Worm (Caenorhabditis elegans) whole organism, L1 larva: ENCODE data around the gene F22H10.11.

Source experiments
- ama-1 ChIP-seq: fragments of 150-350 bp; optimal IDR thresholded peaks from 2 replicates; lab custom pipeline; 2014
- ceh-63 ChIP-seq: fragments of 200-800 bp; sonication (Bioruptor generic); optimal IDR thresholded peaks from 2 replicates; lab custom pipeline; 2018; ENCODE audit warnings: mild to moderate bottlenecking, missing genetic modification characterization, missing compliant biosample characterization
- ceh-82 ChIP-seq, 3 experiments: fragments of 150-350 bp in 1 of 3; sonication (generic microtip) in 2 of 3; optimal IDR thresholded peaks; 2 replicates each; lab custom pipeline; 2014 to 2017; ENCODE audit warnings: missing biosample characterization in 3 of 3, missing genetic modification characterization in 3 of 3
- ceh-88 ChIP-seq: fragments of 200-800 bp; sonication (Bioruptor generic); IDR thresholded peaks from 2 replicates; pipeline ENCODE4 v1.3.6; 2022; ENCODE audit warnings: missing genetic modification characterization, missing compliant biosample characterization
- dsc-1 ChIP-seq: sonication (generic microtip); optimal IDR thresholded peaks from 2 replicates; lab custom pipeline; 2016; ENCODE audit warnings: mild to moderate bottlenecking, missing genetic modification characterization, missing compliant biosample characterization
- efl-3 ChIP-seq: fragments of 200-800 bp; sonication (Bioruptor generic); optimal IDR thresholded peaks from 2 replicates; lab custom pipeline; 2018; ENCODE audit warnings: mild to moderate bottlenecking, missing genetic modification characterization, missing compliant biosample characterization
- egl-13 ChIP-seq: sonication (generic microtip); optimal IDR thresholded peaks from 2 replicates; lab custom pipeline; 2016; ENCODE audit warnings: missing genotype, missing genetic modification reagents, missing genetic modification characterization, missing compliant biosample characterization
- egl-27 ChIP-seq, 2 experiments: fragments of 150-350 bp in 1 of 2; sonication (generic microtip); optimal IDR thresholded peaks; 3 replicates each; lab custom pipeline; 2017 to 2018; ENCODE audit warnings: missing biosample characterization in 2 of 2, missing genetic modification characterization in 2 of 2, missing genetic modification reagents in 2 of 2
- elt-2 ChIP-seq: sonication (generic microtip); optimal IDR thresholded peaks from 2 replicates; lab custom pipeline; 2016; ENCODE audit warnings: missing genetic modification characterization, mild to moderate bottlenecking, inconsistent platforms, missing compliant biosample characterization, missing genetic modification reagents
- ets-5 ChIP-seq: fragments of 200-800 bp; sonication (Bioruptor generic); IDR thresholded peaks from 2 replicates; pipeline ENCODE4 v1.3.6; 2022; ENCODE audit warnings: missing genetic modification characterization, missing compliant biosample characterization
- fkh-10 ChIP-seq: sonication (generic microtip); optimal IDR thresholded peaks from 2 replicates; lab custom pipeline; 2017; ENCODE audit warnings: missing biosample characterization, missing genetic modification reagents, missing genetic modification characterization
- fkh-4 ChIP-seq: sonication (generic microtip); optimal IDR thresholded peaks from 2 replicates; lab custom pipeline; 2016; ENCODE audit warnings: missing compliant biosample characterization, missing genetic modification characterization, borderline replicate concordance
- fos-1 ChIP-seq: fragments of 150-350 bp; optimal IDR thresholded peaks from 2 replicates; lab custom pipeline; 2014; ENCODE audit warnings: missing biosample characterization, missing genetic modification characterization
- grh-1 ChIP-seq: fragments of 200-800 bp; sonication (Bioruptor generic); IDR thresholded peaks from 2 replicates; pipeline ENCODE4 v1.3.6; 2022; ENCODE audit warnings: missing genetic modification reagents, missing genetic modification characterization, missing compliant biosample characterization
- hlh-17 ChIP-seq: fragments of 200-800 bp; sonication (Bioruptor generic); optimal IDR thresholded peaks from 2 replicates; lab custom pipeline; 2018; ENCODE audit warnings: missing genetic modification characterization, mild to moderate bottlenecking, missing compliant biosample characterization, moderate library complexity, borderline replicate concordance
- hlh-4 ChIP-seq: sonication (generic microtip); optimal IDR thresholded peaks from 2 replicates; lab custom pipeline; 2016; ENCODE audit warnings: mild to moderate bottlenecking, missing genetic modification characterization, missing compliant biosample characterization
- hpl-2 ChIP-seq: fragments of 150-350 bp; optimal IDR thresholded peaks from 2 replicates; lab custom pipeline; 2014; ENCODE audit warnings: missing biosample characterization, missing genetic modification reagents, missing genetic modification characterization
- irx-1 ChIP-seq: sonication (generic microtip); optimal IDR thresholded peaks from 2 replicates; lab custom pipeline; 2016; ENCODE audit warnings: missing genetic modification characterization, missing compliant biosample characterization
- lin-13 ChIP-seq: fragments of 150-350 bp; optimal IDR thresholded peaks from 2 replicates; lab custom pipeline; 2014; ENCODE audit warnings: missing biosample characterization, missing genetic modification reagents, missing genetic modification characterization
- lin-14 ChIP-seq: fragments of 200-800 bp; sonication (Bioruptor generic); optimal IDR thresholded peaks from 2 replicates; lab custom pipeline; 2018; ENCODE audit warnings: mild to moderate bottlenecking, missing genetic modification characterization, moderate library complexity, missing compliant biosample characterization
- lin-39 ChIP-seq: fragments of 150-350 bp; optimal IDR thresholded peaks from 2 replicates; lab custom pipeline; 2014; ENCODE audit warnings: missing biosample characterization, missing genetic modification reagents, missing genetic modification characterization
- mdl-1 ChIP-seq, 2 experiments: fragments of 150-350 bp; optimal IDR thresholded peaks; 2 replicates each; lab custom pipeline; 2014 to 2017; ENCODE audit warnings: missing biosample characterization in 2 of 2, missing genetic modification characterization in 2 of 2, inconsistent platforms in 1 of 2
- mef-2 ChIP-seq: fragments of 150-350 bp; optimal IDR thresholded peaks from 2 replicates; lab custom pipeline; 2014; ENCODE audit warnings: missing biosample characterization, missing genetic modification characterization
- nhr-11 ChIP-seq: fragments of 150-350 bp; optimal IDR thresholded peaks from 2 replicates; lab custom pipeline; 2014; ENCODE audit warnings: missing biosample characterization, missing genetic modification characterization
- nhr-12 ChIP-seq: sonication (generic microtip); optimal IDR thresholded peaks from 2 replicates; lab custom pipeline; 2017; ENCODE audit warnings: missing biosample characterization, missing genetic modification characterization
- nhr-19 ChIP-seq: fragments of 200-800 bp; sonication (Bioruptor generic); conservative IDR thresholded peaks from 2 replicates; pipeline ENCODE4 v1.3.6; 2022; ENCODE audit warnings: missing genetic modification characterization, missing compliant biosample characterization
- nhr-237 ChIP-seq: fragments of 150-350 bp; optimal IDR thresholded peaks from 2 replicates; lab custom pipeline; 2014; ENCODE audit warnings: missing biosample characterization, missing genetic modification characterization
- nhr-28 ChIP-seq: fragments of 150-350 bp; optimal IDR thresholded peaks from 2 replicates; lab custom pipeline; 2014; ENCODE audit warnings: missing biosample characterization, missing genetic modification characterization
- nhr-47 ChIP-seq: sonication (generic microtip); optimal IDR thresholded peaks from 2 replicates; lab custom pipeline; 2016; ENCODE audit warnings: mild to moderate bottlenecking, missing genetic modification characterization, moderate library complexity, missing compliant biosample characterization
- nhr-71 ChIP-seq: sonication (generic microtip); optimal IDR thresholded peaks from 2 replicates; lab custom pipeline; 2016; ENCODE audit warnings: mild to moderate bottlenecking, missing genetic modification characterization, moderate library complexity, missing compliant biosample characterization
- nhr-76 ChIP-seq: sonication (generic microtip); optimal IDR thresholded peaks from 2 replicates; lab custom pipeline; 2017; ENCODE audit warnings: missing biosample characterization, missing genetic modification characterization
- nhr-77 ChIP-seq: fragments of 150-350 bp; optimal IDR thresholded peaks from 2 replicates; lab custom pipeline; 2014; ENCODE audit warnings: missing biosample characterization, missing genetic modification characterization
- nhr-84 ChIP-seq: sonication (generic microtip); optimal IDR thresholded peaks from 2 replicates; lab custom pipeline; 2017; ENCODE audit warnings: missing biosample characterization, missing genetic modification characterization
- nhr-85 ChIP-seq: sonication (generic microtip); peaks from one replicate; lab custom pipeline; 2016; ENCODE audit warnings: missing genetic modification characterization, inconsistent platforms, missing compliant biosample characterization
- pax-3 ChIP-seq: fragments of 200-800 bp; sonication (Bioruptor generic); optimal IDR thresholded peaks from 2 replicates; lab custom pipeline; 2018; ENCODE audit warnings: mild to moderate bottlenecking, missing genetic modification characterization, moderate library complexity, missing compliant biosample characterization
- rnt-1 ChIP-seq: sonication (generic microtip); optimal IDR thresholded peaks from 2 replicates; lab custom pipeline; 2016; ENCODE audit warnings: mild to moderate bottlenecking, missing genetic modification characterization, moderate library complexity, missing compliant biosample characterization
- skn-1 ChIP-seq: fragments of 150-350 bp; optimal IDR thresholded peaks from 2 replicates; lab custom pipeline; 2014; ENCODE audit warnings: missing biosample characterization, missing genetic modification characterization
- snpc-4 ChIP-seq: fragments of 150-350 bp; optimal IDR thresholded peaks from 2 replicates; lab custom pipeline; 2014; ENCODE audit warnings: missing biosample characterization, missing genetic modification characterization
- sup-37 ChIP-seq: fragments of 200-800 bp; sonication (Bioruptor generic); optimal IDR thresholded peaks from 2 replicates; lab custom pipeline; 2018; ENCODE audit warnings: mild to moderate bottlenecking, missing genetic modification characterization, missing compliant biosample characterization
- tbx-2 ChIP-seq: sonication (generic microtip); optimal IDR thresholded peaks from 2 replicates; lab custom pipeline; 2016; ENCODE audit warnings: missing genetic modification characterization, missing compliant biosample characterization
- tlp-1 ChIP-seq: fragments of 150-350 bp; optimal IDR thresholded peaks from 2 replicates; lab custom pipeline; 2014; ENCODE audit warnings: missing biosample characterization, missing genetic modification characterization
- unc-130 ChIP-seq: fragments of 150-350 bp; optimal IDR thresholded peaks from 2 replicates; lab custom pipeline; 2017; ENCODE audit warnings: missing biosample characterization, missing genetic modification characterization, inconsistent platforms
- unc-30 ChIP-seq: sonication (generic microtip); optimal IDR thresholded peaks from 2 replicates; lab custom pipeline; 2017; ENCODE audit warnings: missing biosample characterization, missing genetic modification characterization
- unc-62 ChIP-seq: fragments of 150-350 bp; optimal IDR thresholded peaks from 2 replicates; lab custom pipeline; 2014; ENCODE audit warnings: missing biosample characterization, missing genetic modification reagents, missing genetic modification characterization
- unc-86 ChIP-seq: sonication (generic microtip); optimal IDR thresholded peaks from 2 replicates; lab custom pipeline; 2016; ENCODE audit warnings: missing genetic modification characterization, missing compliant biosample characterization
- vab-15 ChIP-seq: sonication (generic microtip); optimal IDR thresholded peaks from 2 replicates; lab custom pipeline; 2017; ENCODE audit warnings: missing genotype, mild to moderate bottlenecking, missing genetic modification characterization, missing compliant biosample characterization
- xbp-1 ChIP-seq: sonication (generic microtip); optimal IDR thresholded peaks from 2 replicates; lab custom pipeline; 2016; ENCODE audit warnings: missing genetic modification characterization, missing compliant biosample characterization
- zag-1 ChIP-seq: fragments of 150-350 bp; optimal IDR thresholded peaks from 2 replicates; lab custom pipeline; 2014; ENCODE audit warnings: missing biosample characterization, missing genetic modification characterization
- zip-4 ChIP-seq: fragments of 200-800 bp; sonication (Bioruptor generic); optimal IDR thresholded peaks from 2 replicates; lab custom pipeline; 2018; ENCODE audit warnings: mild to moderate bottlenecking, missing genetic modification characterization, moderate library complexity, missing compliant biosample characterization
- ztf-11 ChIP-seq, 2 experiments: sonication (generic microtip); optimal IDR thresholded peaks; 2 replicates each; lab custom pipeline; 2016 to 2017; ENCODE audit warnings: missing genetic modification characterization in 2 of 2, missing biosample characterization in 1 of 2, missing compliant biosample characterization in 1 of 2

F22H10.11 gene

DNA sequence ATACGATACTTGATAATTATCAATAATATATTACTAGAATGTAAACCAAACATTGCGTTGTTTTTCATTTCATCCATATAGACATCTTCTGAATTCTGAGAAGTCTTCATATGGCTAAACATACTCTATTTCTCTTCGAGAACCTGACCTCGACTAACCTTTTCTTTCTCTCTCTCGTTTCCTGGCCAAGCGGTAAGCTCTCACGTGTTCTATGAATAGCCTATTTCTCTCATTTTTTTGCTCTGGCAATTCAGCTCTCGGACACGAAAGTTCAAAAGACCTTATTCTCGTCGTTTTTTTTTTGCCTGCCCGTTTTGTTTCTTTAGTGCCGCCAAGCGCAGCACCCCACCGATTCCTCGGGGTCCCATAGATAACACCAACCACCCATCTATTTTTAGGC, 49.6 kb upstream of the F22H10.11 start (continued):
- peak; percentile 66 for TF ChIP-seq unc-86 (tag; lab: Kevin White, UChicago)
- TF ChIP-seq xbp-1 (tag; lab: Kevin White, UChicago): no peak
- peak; percentile 41 for TF ChIP-seq nhr-47 (tag; lab: Kevin White, UChicago)
- no peak for TF ChIP-seq zag-1 (tag; lab: Kevin White, UChicago)
- peak; percentile 67 for TF ChIP-seq nhr-71 (tag; lab: Kevin White, UChicago)
- no peak for TF ChIP-seq ets-5 (GFP tag; lab: Robert Waterston, UW)
- no peak for TF ChIP-seq pax-3 (tag; lab: Kevin White, UChicago)
- TF ChIP-seq nhr-11: no peak
- no peak for TF ChIP-seq nhr-28
- TF ChIP-seq irx-1: no peak
- no peak for TF ChIP-seq nhr-84 (tag; lab: Kevin White, UChicago)
- no peak for TF ChIP-seq skn-1
- TF ChIP-seq ceh-88 (GFP tag; lab: Robert Waterston, UW): no peak
- TF ChIP-seq snpc-4 (tag; lab: Kevin White, UChicago): no peak
- no peak for TF ChIP-seq tbx-2 (tag; lab: Kevin White, UChicago)
- TF ChIP-seq rnt-1: no peak
- no peak for TF ChIP-seq fos-1 (tag; lab: Kevin White, UChicago)
- no peak for TF ChIP-seq fkh-4 (tag; lab: Kevin White, UChicago)
- TF ChIP-seq hlh-4 (tag; lab: Kevin White, UChicago): no peak
- TF ChIP-seq hpl-2 (GFP tag; lab: Kevin White, UChicago): no peak
- TF ChIP-seq ceh-63 (GFP tag; lab: Kevin White, UChicago): no peak
- TF ChIP-seq unc-62: no peak

DNA sequence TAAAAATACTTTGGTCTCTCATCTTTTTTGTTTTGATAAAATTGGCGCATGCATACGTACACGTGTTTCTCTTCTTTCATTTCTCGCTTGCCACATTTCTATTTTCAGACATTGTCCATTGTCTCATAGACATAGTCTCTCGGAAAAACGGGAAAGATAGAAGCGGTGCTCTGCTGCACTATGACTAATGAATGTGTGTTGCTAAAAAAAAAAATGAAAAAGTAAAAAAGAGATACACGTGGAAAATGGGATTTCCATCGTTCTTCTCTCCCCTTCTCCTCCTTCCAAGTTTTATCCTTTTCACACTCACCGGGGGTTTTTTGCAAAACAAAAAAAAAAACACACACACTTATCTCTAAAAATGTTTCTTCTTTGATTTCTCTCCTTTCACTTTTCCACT, 47.1 kb upstream of the F22H10.11 start:
- TF ChIP-seq nhr-85 (tag; lab: Kevin White, UChicago): peak; percentile 45
- TF ChIP-seq mef-2 (tag; lab: Kevin White, UChicago): peak; percentile 11
- TF ChIP-seq lin-14 (GFP tag; lab: Kevin White, UChicago): peak; percentile 44
- TF ChIP-seq vab-15 (tag; lab: Kevin White, UChicago): no peak
- TF ChIP-seq rnt-1: no peak
- no peak for TF ChIP-seq unc-130 (tag; lab: Kevin White, UChicago)
- TF ChIP-seq, all 84 proteins: peak for 3

DNA sequence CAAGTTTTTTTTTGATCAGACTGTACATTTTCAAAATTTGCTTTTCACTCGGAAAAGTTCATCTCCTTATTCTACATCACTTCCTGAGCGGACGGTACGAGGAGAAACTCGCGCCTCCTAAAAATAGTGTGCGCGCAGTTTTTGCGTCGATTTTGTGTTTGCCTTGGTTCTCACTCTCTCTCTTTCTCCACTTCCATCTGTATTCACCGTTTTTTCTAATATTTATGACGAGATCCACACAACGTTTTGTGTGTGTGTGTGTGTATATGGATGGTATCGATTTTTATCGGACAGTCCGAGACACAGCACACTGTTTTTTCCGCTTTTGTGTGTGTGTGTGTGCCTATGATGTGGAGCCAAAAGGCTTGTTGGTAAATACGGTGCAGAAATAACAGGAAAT, 45.6 kb upstream of the F22H10.11 start:
- no peak for TF ChIP-seq nhr-237 (tag; lab: Kevin White, UChicago)
- no peak for TF ChIP-seq grh-1 (GFP tag; lab: Robert Waterston, UW)
- no peak for TF ChIP-seq dsc-1
- no peak for TF ChIP-seq hlh-4 (tag; lab: Kevin White, UChicago)
- TF ChIP-seq nhr-76 (tag; lab: Kevin White, UChicago): no peak
- TF ChIP-seq snpc-4 (tag; lab: Kevin White, UChicago): no peak
- TF ChIP-seq lin-14 (GFP tag; lab: Kevin White, UChicago): peak; percentile 45
- no peak for TF ChIP-seq ama-1 (lab: Kevin White, UChicago)
- TF ChIP-seq lin-39 (tag; lab: Kevin White, UChicago): no peak
- no peak for TF ChIP-seq mdl-1 (tag; optimal IDR thresholded peaks at IDR 0.05; lab: Kevin White, UChicago)
- peak; percentile 17 for TF ChIP-seq nhr-77 (tag; lab: Kevin White, UChicago)
- TF ChIP-seq unc-30 (tag; lab: Kevin White, UChicago): no peak
- TF ChIP-seq nhr-19 (GFP tag; lab: Robert Waterston, UW): no peak
- no peak for TF ChIP-seq tlp-1
- TF ChIP-seq zip-4 (GFP tag; lab: Kevin White, UChicago): no peak
- no peak for TF ChIP-seq pax-3 (tag; lab: Kevin White, UChicago)
- no peak for TF ChIP-seq nhr-12

DNA sequence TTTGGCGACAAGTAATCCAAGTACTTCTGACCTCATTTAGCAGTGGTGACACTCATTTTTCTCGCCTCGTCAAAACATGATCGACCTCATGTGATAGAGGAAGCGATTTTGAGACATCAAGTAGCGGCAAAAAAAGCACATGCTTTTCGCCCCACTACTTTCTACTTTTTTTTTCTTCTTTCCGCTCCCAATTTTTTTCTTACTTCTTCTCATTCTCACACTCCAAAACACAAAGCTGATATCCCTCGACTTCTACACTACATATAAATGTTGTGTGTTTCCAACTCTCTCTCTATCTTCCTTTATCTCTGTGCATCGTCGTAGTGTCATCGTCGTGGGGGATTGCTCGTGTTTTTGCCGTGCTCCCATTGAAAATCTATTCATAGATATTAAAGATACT, 44.4 kb upstream of the F22H10.11 start:
- TF ChIP-seq lin-13 (GFP tag; lab: Kevin White, UChicago): no peak
- no peak for TF ChIP-seq hlh-17 (GFP tag; lab: Kevin White, UChicago)
- no peak for TF ChIP-seq snpc-4 (tag; lab: Kevin White, UChicago)
- TF ChIP-seq ztf-11 (tag; optimal IDR thresholded peaks at IDR 0.05; lab: Kevin White, UChicago): no peak
- TF ChIP-seq fkh-10: no peak
- TF ChIP-seq unc-130 (tag; lab: Kevin White, UChicago): no peak
- TF ChIP-seq elt-2: no peak
- TF ChIP-seq pax-3 (tag; lab: Kevin White, UChicago): no peak
- TF ChIP-seq unc-62: no peak
- peak in 1 of 3 experiments; percentile 11 for TF ChIP-seq ceh-82 (tag; optimal IDR thresholded peaks at IDR 0.05; lab: Kevin White, UChicago)
- TF ChIP-seq sup-37 (GFP tag; lab: Kevin White, UChicago): no peak
- no peak for TF ChIP-seq egl-13
- no peak for TF ChIP-seq egl-27 (tag; optimal IDR thresholded peaks at IDR 0.05; lab: Kevin White, UChicago)
- no peak for TF ChIP-seq efl-3
- peak; percentile 83 for TF ChIP-seq nhr-71 (tag; lab: Kevin White, UChicago)
